Fruit fly (Drosophila melanogaster) whole organism, pupa: ENCODE data around the gene Nepl15.

ENCODE experiments used
- CG12605 ChIP-seq: fragments of 200-800 bp; sonication (Bioruptor generic); IDR thresholded peaks from 2 replicates; pipeline ENCODE4 v1.3.6; 2022; ENCODE audit warnings: missing biosample characterization, missing genetic modification characterization
- CG15710 ChIP-seq: fragments of 200-800 bp; sonication (Bioruptor generic); optimal IDR thresholded peaks from 2 replicates; lab custom pipeline; 2018; ENCODE audit warnings: missing biosample characterization, mild to moderate bottlenecking, missing genetic modification characterization, moderate library complexity
- CG32121 ChIP-seq: fragments of 200-800 bp; sonication (Bioruptor generic); IDR thresholded peaks from 2 replicates; pipeline ENCODE4 v1.3.6; 2022; ENCODE audit warnings: missing biosample characterization, missing genetic modification characterization
- CG34367 ChIP-seq: fragments of 200-800 bp; sonication (Bioruptor generic); optimal IDR thresholded peaks from 2 replicates; lab custom pipeline; 2018; ENCODE audit warnings: missing biosample characterization, mild to moderate bottlenecking, missing genetic modification characterization
- CG8159 ChIP-seq: fragments of 200-800 bp; sonication (Bioruptor generic); optimal IDR thresholded peaks from 3 replicates; lab custom pipeline; 2018; ENCODE audit warnings: missing biosample characterization, mild to moderate bottlenecking, missing genetic modification characterization, moderate library complexity
- CG8301 ChIP-seq: fragments of 200-800 bp; sonication (Bioruptor generic); optimal IDR thresholded peaks from 2 replicates; lab custom pipeline; 2018; ENCODE audit warnings: missing biosample characterization, mild to moderate bottlenecking, missing genetic modification characterization
- D1 ChIP-seq: fragments of 200-800 bp; sonication (Bioruptor generic); optimal IDR thresholded peaks from 2 replicates; lab custom pipeline; 2018; ENCODE audit warnings: missing biosample characterization, mild to moderate bottlenecking, missing genetic modification characterization, moderate library complexity
- EcR ChIP-seq: fragments of 200-800 bp; sonication (Bioruptor generic); optimal IDR thresholded peaks from 3 replicates; lab custom pipeline; 2019; ENCODE audit warnings: missing biosample characterization, missing genetic modification characterization, mild to moderate bottlenecking, moderate library complexity, missing genetic modification reagents
- Ets98B ChIP-seq: fragments of 200-800 bp; sonication (Bioruptor generic); IDR thresholded peaks from 2 replicates; pipeline ENCODE4 v1.3.6; 2022; ENCODE audit warnings: missing biosample characterization, missing genetic modification characterization
- Pif1A ChIP-seq: fragments of 200-800 bp; sonication (Bioruptor generic); optimal IDR thresholded peaks from 3 replicates; lab custom pipeline; 2016; ENCODE audit warnings: missing biosample characterization, missing genetic modification characterization
- Snoo ChIP-seq: fragments of 200-800 bp; sonication (Bioruptor generic); optimal IDR thresholded peaks from 3 replicates; lab custom pipeline; 2017; ENCODE audit warnings: missing biosample characterization, mild to moderate bottlenecking, missing genetic modification characterization, inconsistent platforms
- gl ChIP-seq: fragments of 200-800 bp; sonication (Bioruptor generic); optimal IDR thresholded peaks from 2 replicates; lab custom pipeline; 2018; ENCODE audit warnings: missing biosample characterization, mild to moderate bottlenecking, missing genetic modification characterization
- rn ChIP-seq: fragments of 200-800 bp; sonication (Bioruptor generic); IDR thresholded peaks from 2 replicates; pipeline ENCODE4 v1.3.6; 2022; ENCODE audit warnings: missing biosample characterization, missing genetic modification characterization

DNA sequence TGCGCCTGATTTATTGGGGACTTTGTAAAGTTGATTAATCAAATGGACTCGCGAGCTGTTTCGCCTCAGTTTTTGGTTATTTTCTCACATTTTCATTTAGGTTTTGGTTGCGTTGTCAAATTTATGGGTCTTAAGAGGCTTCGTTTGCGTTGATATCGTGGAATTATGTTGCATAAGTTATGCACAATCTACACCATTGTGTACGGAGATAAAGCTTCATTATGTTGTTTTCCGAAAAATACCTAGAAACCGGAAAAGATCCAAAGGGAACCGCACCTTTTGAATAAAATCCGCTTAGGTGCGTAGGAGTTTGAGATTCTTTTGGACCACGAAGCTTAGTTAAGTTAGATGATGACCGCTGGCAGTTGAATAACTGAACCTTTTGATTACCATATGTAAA lies 8.9 kb downstream of the Nepl15 start:
- no peak for TF ChIP-seq CG12605 (GFP tag; lab: Robert Waterston, UW)
- no peak for TF ChIP-seq EcR (GFP tag; lab: Kevin White, UChicago)
- TF ChIP-seq D1 (tag; lab: Kevin White, UChicago), result no peak
- TF ChIP-seq CG8159 (tag; lab: Kevin White, UChicago), result no peak
- no peak for TF ChIP-seq CG32121
- TF ChIP-seq gl (tag; lab: Kevin White, UChicago), result no peak
- no peak for TF ChIP-seq Ets98B
- no peak for TF ChIP-seq CG15710 (tag; lab: Kevin White, UChicago)
- no peak for TF ChIP-seq CG34367 (tag; lab: Kevin White, UChicago)
- no peak for TF ChIP-seq Pif1A (GFP tag; lab: Kevin White, UChicago)
- TF ChIP-seq CG8301 (tag; lab: Kevin White, UChicago), result no peak
- no peak for TF ChIP-seq Snoo (tag; lab: Kevin White, UChicago)
- TF ChIP-seq rn (GFP tag; lab: Robert Waterston, UW), result no peak
